Worm (Caenorhabditis elegans) whole organism, early embryonic: ENCODE results near the gene str-35.

Source experiments
- B0310.2 ChIP-seq: sonication (generic microtip); optimal IDR thresholded peaks from 2 replicates; lab custom pipeline; 2016; ENCODE audit warnings: mild to moderate bottlenecking, missing genetic modification characterization, missing compliant biosample characterization
- F13C5.2 ChIP-seq: sonication (generic microtip); optimal IDR thresholded peaks from 2 replicates; lab custom pipeline; 2017; ENCODE audit warnings: mild to moderate bottlenecking, missing genetic modification characterization, inconsistent platforms, missing compliant biosample characterization
- aly-1 ChIP-seq: sonication (generic microtip); optimal IDR thresholded peaks from 2 replicates; lab custom pipeline; 2016; ENCODE audit warnings: missing genetic modification characterization, missing compliant biosample characterization
- ama-1 ChIP-seq: fragments of 150-350 bp; optimal IDR thresholded peaks from 2 replicates; lab custom pipeline; 2014
- ceh-13 ChIP-seq: fragments of 200-800 bp; sonication (Bioruptor generic); optimal IDR thresholded peaks from 2 replicates; lab custom pipeline; 2018; ENCODE audit warnings: mild to moderate bottlenecking, missing genetic modification characterization, missing compliant biosample characterization
- ceh-36 ChIP-seq: sonication (generic microtip); optimal IDR thresholded peaks from 2 replicates; lab custom pipeline; 2016; ENCODE audit warnings: missing genetic modification characterization, inconsistent platforms, missing compliant biosample characterization
- ets-7 ChIP-seq: sonication (generic microtip); optimal IDR thresholded peaks from 2 replicates; lab custom pipeline; 2016; ENCODE audit warnings: missing genotype, missing genetic modification characterization, missing compliant biosample characterization
- flt-1 ChIP-seq: fragments of 200-800 bp; sonication (Bioruptor generic); IDR thresholded peaks from 2 replicates; pipeline ENCODE4 v1.3.6; 2022; ENCODE audit warnings: missing genetic modification characterization, missing compliant biosample characterization
- hmbx-1 ChIP-seq: sonication (generic microtip); optimal IDR thresholded peaks from 2 replicates; lab custom pipeline; 2016; ENCODE audit warnings: mild to moderate bottlenecking, missing genetic modification characterization, missing compliant biosample characterization
- hmg-4 ChIP-seq: fragments of 200-800 bp; sonication (Bioruptor generic); optimal IDR thresholded peaks from 2 replicates; lab custom pipeline; 2018; ENCODE audit warnings: mild to moderate bottlenecking, missing genetic modification characterization, missing compliant biosample characterization
- hnd-1 ChIP-seq: sonication (generic microtip); optimal IDR thresholded peaks from 2 replicates; lab custom pipeline; 2016; ENCODE audit warnings: missing genetic modification characterization, missing compliant biosample characterization
- pes-1 ChIP-seq: fragments of 200-800 bp; sonication (Bioruptor generic); IDR thresholded peaks from 2 replicates; pipeline ENCODE4 v1.3.6; 2022; ENCODE audit warnings: missing genetic modification reagents, missing genetic modification characterization, missing compliant biosample characterization
- scrt-1 ChIP-seq: fragments of 200-800 bp; sonication (Bioruptor generic); IDR thresholded peaks from 2 replicates; pipeline ENCODE4 v1.3.6; 2022; ENCODE audit warnings: missing genetic modification characterization, missing compliant biosample characterization
- sea-1 ChIP-seq: fragments of 200-800 bp; sonication (Bioruptor generic); conservative IDR thresholded peaks from 2 replicates; pipeline ENCODE4 v1.3.6; 2022; ENCODE audit warnings: missing genetic modification characterization, missing compliant biosample characterization
- tbx-11 ChIP-seq: fragments of 200-800 bp; sonication (Bioruptor generic); IDR thresholded peaks from 2 replicates; pipeline ENCODE4 v1.3.6; 2022; ENCODE audit warnings: missing genetic modification characterization, missing compliant biosample characterization
- tbx-37 ChIP-seq: fragments of 200-800 bp; sonication (Bioruptor generic); conservative IDR thresholded peaks from 2 replicates; pipeline ENCODE4 v1.3.6; 2022; ENCODE audit warnings: missing genetic modification reagents, missing genetic modification characterization, missing compliant biosample characterization
- tra-4 ChIP-seq: sonication (generic microtip); optimal IDR thresholded peaks from 2 replicates; lab custom pipeline; 2017; ENCODE audit warnings: missing genetic modification characterization, missing compliant biosample characterization

The str-35 gene

ce11 chrV:4523844-4524243, 49.2 kb downstream of the str-35 start:
- TF ChIP-seq scrt-1 (GFP tag; lab: Robert Waterston, UW) (no peak), tbx-11 (GFP tag; lab: Robert Waterston, UW) (no peak), sea-1 (GFP tag; lab: Robert Waterston, UW) (no peak), ets-7 (tag; lab: Kevin White, UChicago) (no peak), pes-1 (GFP tag; lab: Robert Waterston, UW) (no peak), aly-1 (tag; lab: Kevin White, UChicago) (no peak), flt-1 (no peak), ceh-36 (tag; lab: Kevin White, UChicago) (no peak), ceh-13 (GFP tag; lab: Kevin White, UChicago) (no peak), B0310.2 (tag; lab: Kevin White, UChicago) (no peak)

ce11 chrV:4524327-4524726, 49.7 kb downstream of the str-35 start:
- TF ChIP-seq ets-7 (tag; lab: Kevin White, UChicago), result no peak

ce11 chrV:4525106-4525505, 50.5 kb downstream of the str-35 start:
- TF ChIP-seq aly-1 (tag; lab: Kevin White, UChicago) (no peak), ama-1 (lab: Kevin White, UChicago) (no peak), B0310.2 (tag; lab: Kevin White, UChicago) (no peak), ceh-13 (GFP tag; lab: Kevin White, UChicago) (no peak), ceh-36 (tag; lab: Kevin White, UChicago) (no peak), tbx-11 (GFP tag; lab: Robert Waterston, UW) (no peak), hmg-4 (no peak), tra-4 (tag; lab: Kevin White, UChicago) (no peak), tbx-37 (GFP tag; lab: Robert Waterston, UW) (no peak), ets-7 (tag; lab: Kevin White, UChicago) (no peak), pes-1 (GFP tag; lab: Robert Waterston, UW) (no peak), F13C5.2 (tag; lab: Kevin White, UChicago) (no peak), scrt-1 (GFP tag; lab: Robert Waterston, UW) (no peak), hmbx-1 (no peak), flt-1 (no peak), hnd-1 (tag; lab: Kevin White, UChicago) (no peak), sea-1 (GFP tag; lab: Robert Waterston, UW) (no peak)

- no peak for TF ChIP-seq hmg-4
- TF ChIP-seq hmbx-1, result no peak
- no peak for TF ChIP-seq scrt-1 (GFP tag; lab: Robert Waterston, UW)
- TF ChIP-seq tra-4 (tag; lab: Kevin White, UChicago), result no peak
- no peak for TF ChIP-seq aly-1 (tag; lab: Kevin White, UChicago)
- TF ChIP-seq tbx-11 (GFP tag; lab: Robert Waterston, UW), result no peak
- TF ChIP-seq pes-1 (GFP tag; lab: Robert Waterston, UW), result no peak
- TF ChIP-seq ceh-36 (tag; lab: Kevin White, UChicago), result no peak
- TF ChIP-seq F13C5.2 (tag; lab: Kevin White, UChicago), result no peak
- TF ChIP-seq ets-7 (tag; lab: Kevin White, UChicago), result no peak
- TF ChIP-seq sea-1 (GFP tag; lab: Robert Waterston, UW), result no peak
- no peak for TF ChIP-seq ceh-13 (GFP tag; lab: Kevin White, UChicago)
- no peak for TF ChIP-seq hnd-1 (tag; lab: Kevin White, UChicago)
- TF ChIP-seq ama-1 (lab: Kevin White, UChicago), result no peak
- no peak for TF ChIP-seq tbx-37 (GFP tag; lab: Robert Waterston, UW)
- TF ChIP-seq B0310.2 (tag; lab: Kevin White, UChicago), result no peak
- no peak for TF ChIP-seq flt-1
Measured at ce11 chrV:4525512-4525911, 50.9 kb downstream of the str-35 start.
